Fruit fly (Drosophila melanogaster): ENCODE measurements around the gene CG4186.

The CG4186 gene

DNA sequence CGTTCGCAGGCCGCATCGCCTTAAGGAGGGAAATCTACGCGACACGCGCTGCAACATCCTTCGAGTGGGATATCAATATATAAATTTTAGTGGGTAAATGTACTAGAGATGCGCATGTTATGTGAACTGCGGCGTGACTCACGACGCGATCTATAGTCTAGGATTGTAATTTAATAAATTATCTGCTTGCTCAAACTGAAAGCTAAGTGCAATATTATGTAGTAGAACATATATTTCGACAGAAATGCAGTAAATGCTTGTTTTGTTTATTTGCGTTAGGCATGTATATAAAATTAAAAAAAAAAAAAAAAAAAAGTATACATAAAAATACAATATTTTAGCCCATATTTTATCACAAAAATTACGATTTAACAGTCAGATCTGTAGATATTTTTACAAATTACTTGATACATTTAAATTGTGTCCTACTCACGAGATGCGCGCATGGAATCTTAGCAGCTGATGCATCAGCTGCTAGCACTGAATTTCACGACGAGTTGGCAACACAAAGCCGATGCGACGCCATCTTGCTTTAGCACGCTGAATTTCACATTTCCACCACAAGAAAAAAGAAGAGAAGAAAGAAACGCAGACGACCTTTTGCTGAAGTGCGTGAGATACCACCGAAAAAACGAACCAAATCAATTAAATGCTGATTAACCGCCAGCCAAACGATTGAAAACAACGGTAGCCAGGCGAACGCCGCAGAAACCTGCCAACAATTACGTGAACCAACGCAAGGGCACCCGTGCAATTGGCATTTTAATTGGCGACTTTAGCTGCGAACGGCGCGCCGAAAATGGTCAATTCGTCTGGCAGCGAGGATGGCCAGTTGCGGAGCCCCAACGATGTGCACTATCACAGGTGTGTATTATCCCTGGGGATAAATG lies 1.9 kb downstream of the CG4186 start, which contains the start of the genes CG4042 and Pitslre:
Gene CG4042 (minus strand): TSS at position 507 of the 890 bp plus-strand sequence.
Gene Pitslre (plus strand): TSS at position 528 of the 890 bp plus-strand sequence.
- TF ChIP-seq dsf (GFP tag; optimal IDR thresholded peaks at IDR 0.05; ENCODE audit: borderline replicate concordance) (no peak), Hnf4 (GFP tag; optimal IDR thresholded peaks at IDR 0.05) (peak; percentile 58), N (GFP tag; optimal IDR thresholded peaks at IDR 0.05) (no peak), Jra (GFP tag; optimal IDR thresholded peaks at IDR 0.05) (peak; percentile 22), woc (GFP tag; optimal IDR thresholded peaks at IDR 0.05) (peak; percentile 31), br (GFP tag; optimal IDR thresholded peaks at IDR 0.05) (peak; percentile 6), Myc (optimal IDR thresholded peaks at IDR 0.05) (no peak), dl (GFP tag; optimal IDR thresholded peaks at IDR 0.05; ENCODE audit: insufficient read depth in 1 of 2, partially characterized antibody in 2 of 2) (no peak), Hr78 (GFP tag; optimal IDR thresholded peaks at IDR 0.05) (no peak), Mio (GFP tag; optimal IDR thresholded peaks at IDR 0.05) (no peak), Hr83 (GFP tag; optimal IDR thresholded peaks at IDR 0.05; ENCODE audit: poor library complexity, severe bottlenecking) (peak; percentile 23), usp (GFP tag; optimal IDR thresholded peaks at IDR 0.05) (no peak), Dfd (GFP tag; optimal IDR thresholded peaks at IDR 0.05) (no peak), HLH106 (tag; optimal IDR thresholded peaks at IDR 0.05) (no peak), brk (GFP tag; optimal IDR thresholded peaks at IDR 0.05) (peak; percentile 72), foxo (GFP tag; optimal IDR thresholded peaks at IDR 0.05) (peak in 1 of 2 experiments; percentile 67), fru (GFP tag; optimal IDR thresholded peaks at IDR 0.05) (peak; percentile 38), Vsx2 (GFP tag; optimal IDR thresholded peaks at IDR 0.05; ENCODE audit: partially characterized antibody) (no peak), dmrt93B (GFP tag; optimal IDR thresholded peaks at IDR 0.05) (peak; percentile 13), psq (GFP tag; optimal IDR thresholded peaks at IDR 0.05) (peak; percentile 57), sv (GFP tag; optimal IDR thresholded peaks at IDR 0.05) (peak; percentile 35), sage (GFP tag; optimal IDR thresholded peaks at IDR 0.05) (peak; percentile 27), OdsH (GFP tag; optimal IDR thresholded peaks at IDR 0.05) (peak; percentile 54), pan (optimal IDR thresholded peaks at IDR 0.05) (no peak), ey (GFP tag; optimal IDR thresholded peaks at IDR 0.05) (no peak), h (GFP tag; optimal IDR thresholded peaks at IDR 0.05) (peak; percentile 52), rgr (GFP tag; optimal IDR thresholded peaks at IDR 0.05) (peak; percentile 47), CrebA (GFP tag; optimal IDR thresholded peaks at IDR 0.05; ENCODE audit: borderline replicate concordance) (no peak)

- no peak for TF ChIP-seq Vsx2 (GFP tag; optimal IDR thresholded peaks at IDR 0.05; ENCODE audit: partially characterized antibody)
- TF ChIP-seq fru (GFP tag; optimal IDR thresholded peaks at IDR 0.05): peak; percentile 80
- TF ChIP-seq Jra (GFP tag; optimal IDR thresholded peaks at IDR 0.05): peak; percentile 55
- TF ChIP-seq dsf (GFP tag; optimal IDR thresholded peaks at IDR 0.05; ENCODE audit: borderline replicate concordance): no peak
- no peak for TF ChIP-seq GATAd (GFP tag; optimal IDR thresholded peaks at IDR 0.05)
- TF ChIP-seq dmrt93B (GFP tag; optimal IDR thresholded peaks at IDR 0.05): peak; percentile 41
- TF ChIP-seq OdsH (GFP tag; optimal IDR thresholded peaks at IDR 0.05): peak; percentile 78
- no peak for TF ChIP-seq Dif (GFP tag; optimal IDR thresholded peaks at IDR 0.05; ENCODE audit: partially characterized antibody)
- TF ChIP-seq Abd-B (GFP tag; optimal IDR thresholded peaks at IDR 0.05): no peak
- peak; percentile 71 for TF ChIP-seq ey (GFP tag; optimal IDR thresholded peaks at IDR 0.05)
- TF ChIP-seq rgr (GFP tag; optimal IDR thresholded peaks at IDR 0.05): peak; percentile 78
- no peak for TF ChIP-seq Rel (GFP tag; optimal IDR thresholded peaks at IDR 0.05)
- no peak for TF ChIP-seq Rel (tag; optimal IDR thresholded peaks at IDR 0.05)
- peak; percentile 46 for TF ChIP-seq Sp1 (GFP tag; optimal IDR thresholded peaks at IDR 0.05)
- TF ChIP-seq sv (GFP tag; optimal IDR thresholded peaks at IDR 0.05): peak; percentile 55
- TF ChIP-seq woc (GFP tag; optimal IDR thresholded peaks at IDR 0.05): peak; percentile 67
- TF ChIP-seq lola (GFP tag; optimal IDR thresholded peaks at IDR 0.05): no peak
- no peak for TF ChIP-seq N (GFP tag; optimal IDR thresholded peaks at IDR 0.05)
- peak; percentile 65 for TF ChIP-seq sage (GFP tag; optimal IDR thresholded peaks at IDR 0.05)
- peak; percentile 75 for TF ChIP-seq h (GFP tag; optimal IDR thresholded peaks at IDR 0.05)
- TF ChIP-seq dl (GFP tag; optimal IDR thresholded peaks at IDR 0.05; ENCODE audit: insufficient read depth in 1 of 2, partially characterized antibody in 2 of 2): no peak
- TF ChIP-seq CrebA (GFP tag; optimal IDR thresholded peaks at IDR 0.05; ENCODE audit: borderline replicate concordance): no peak
- TF ChIP-seq tai (GFP tag; optimal IDR thresholded peaks at IDR 0.05): no peak
- TF ChIP-seq Hr83 (GFP tag; optimal IDR thresholded peaks at IDR 0.05; ENCODE audit: poor library complexity, severe bottlenecking): peak; percentile 31
- peak; percentile 53 for TF ChIP-seq psq (GFP tag; optimal IDR thresholded peaks at IDR 0.05)
- TF ChIP-seq HLH106 (tag; optimal IDR thresholded peaks at IDR 0.05): peak; percentile 68
- TF ChIP-seq jim (GFP tag; optimal IDR thresholded peaks at IDR 0.05): no peak
- TF ChIP-seq CG32264 (GFP tag; optimal IDR thresholded peaks at IDR 0.05): no peak
- peak; percentile 73 for TF ChIP-seq Hnf4 (GFP tag; optimal IDR thresholded peaks at IDR 0.05)
- no peak for TF ChIP-seq Mio (GFP tag; optimal IDR thresholded peaks at IDR 0.05)
- no peak for TF ChIP-seq brk (GFP tag; optimal IDR thresholded peaks at IDR 0.05)
- no peak for TF ChIP-seq pan (optimal IDR thresholded peaks at IDR 0.05)
- TF ChIP-seq Dfd (GFP tag; optimal IDR thresholded peaks at IDR 0.05): no peak
- TF ChIP-seq foxo (GFP tag; optimal IDR thresholded peaks at IDR 0.05): peak in 1 of 2 experiments; percentile 80
- peak; percentile 72 for TF ChIP-seq br (GFP tag; optimal IDR thresholded peaks at IDR 0.05)
- peak; percentile 76 for TF ChIP-seq Myc (optimal IDR thresholded peaks at IDR 0.05)
- no peak for TF ChIP-seq Hr78 (GFP tag; optimal IDR thresholded peaks at IDR 0.05)
Observed at dm6 chr3L:20771891-20772646, 2.7 kb downstream of the CG4186 start.

Measured in whole organism, wandering third instar larva.